Fruit fly (Drosophila melanogaster) whole organism, embryonic: Measurements from ENCODE around the gene Sur-8.

ENCODE experiments used
- Aef1 ChIP-seq: fragments of 200-800 bp; sonication (Bioruptor generic); IDR thresholded peaks from 3 replicates; pipeline ENCODE4 v1.3.6; 2022; ENCODE audit warnings: missing biosample characterization, missing genetic modification characterization
- Bdp1 ChIP-seq: fragments of 200-800 bp; sonication (Bioruptor generic); optimal IDR thresholded peaks from 3 replicates; lab custom pipeline; 2016; ENCODE audit warnings: missing biosample characterization, missing genetic modification characterization
- BtbVII ChIP-seq: fragments of 200-800 bp; sonication (Bioruptor generic); optimal IDR thresholded peaks from 3 replicates; lab custom pipeline; 2017; ENCODE audit warnings: missing biosample characterization, mild to moderate bottlenecking, missing genetic modification characterization
- C15 ChIP-seq: fragments of 200-800 bp; sonication (Bioruptor generic); IDR thresholded peaks from 3 replicates; pipeline ENCODE4 v1.3.6; 2022; ENCODE audit warnings: missing biosample characterization, missing genetic modification characterization
- CG10209 ChIP-seq: fragments of 200-800 bp; sonication (Bioruptor generic); optimal IDR thresholded peaks from 3 replicates; lab custom pipeline; 2017; ENCODE audit warnings: missing biosample characterization, mild to moderate bottlenecking, missing genetic modification characterization, missing genetic modification reagents
- CG10321 ChIP-seq: fragments of 200-800 bp; sonication (Bioruptor generic); IDR thresholded peaks from 2 replicates; pipeline ENCODE4 v1.3.6; 2022; ENCODE audit warnings: missing biosample characterization, missing genetic modification characterization
- CG11504 ChIP-seq: fragments of 200-800 bp; sonication (Bioruptor generic); optimal IDR thresholded peaks from 3 replicates; lab custom pipeline; 2019; ENCODE audit warnings: missing biosample characterization, mild to moderate bottlenecking, missing genetic modification characterization, moderate library complexity
- CG12155 ChIP-seq: fragments of 200-800 bp; sonication (Bioruptor generic); optimal IDR thresholded peaks from 3 replicates; lab custom pipeline; 2016; ENCODE audit warnings: missing biosample characterization, missing genetic modification characterization
- CG13296 ChIP-seq: fragments of 200-800 bp; sonication (Bioruptor generic); optimal IDR thresholded peaks from 3 replicates; lab custom pipeline; 2018; ENCODE audit warnings: missing biosample characterization, mild to moderate bottlenecking, missing genetic modification characterization
- CG13775 ChIP-seq: fragments of 200-800 bp; sonication (Bioruptor generic); optimal IDR thresholded peaks from 3 replicates; lab custom pipeline; 2017; ENCODE audit warnings: missing biosample characterization, mild to moderate bottlenecking, missing genetic modification characterization
- CG17802 ChIP-seq: fragments of 200-800 bp; sonication (Bioruptor generic); optimal IDR thresholded peaks from 2 replicates; lab custom pipeline; 2018; ENCODE audit warnings: missing biosample characterization, mild to moderate bottlenecking, missing genetic modification characterization, moderate library complexity
- CG18764 ChIP-seq: fragments of 200-800 bp; sonication (Bioruptor generic); optimal IDR thresholded peaks from 3 replicates; lab custom pipeline; 2016; ENCODE audit warnings: missing biosample characterization, missing genetic modification characterization
- CG30020 ChIP-seq: fragments of 200-800 bp; optimal IDR thresholded peaks from 2 replicates; lab custom pipeline; 2019; ENCODE audit warnings: missing biosample characterization, mild to moderate bottlenecking, missing genetic modification characterization, moderate library complexity
- CG30403 ChIP-seq: fragments of 200-800 bp; sonication (Bioruptor generic); optimal IDR thresholded peaks from 3 replicates; lab custom pipeline; 2016; ENCODE audit warnings: missing biosample characterization, missing genetic modification characterization
- CG31365 ChIP-seq: fragments of 200-800 bp; sonication (Bioruptor generic); optimal IDR thresholded peaks from 2 replicates; lab custom pipeline; 2018; ENCODE audit warnings: missing biosample characterization, mild to moderate bottlenecking, missing genetic modification characterization
- CG43689 ChIP-seq: fragments of 200-800 bp; sonication (Bioruptor generic); IDR thresholded peaks from 2 replicates; pipeline ENCODE4 v1.3.6; 2022; ENCODE audit warnings: missing biosample characterization, missing genetic modification characterization
- CG6813 ChIP-seq: fragments of 200-800 bp; sonication (Bioruptor generic); optimal IDR thresholded peaks from 2 replicates; lab custom pipeline; 2017; ENCODE audit warnings: missing biosample characterization, missing genetic modification characterization, mild to moderate bottlenecking, moderate library complexity, missing genetic modification reagents
- CG7372 ChIP-seq: fragments of 200-800 bp; sonication (Bioruptor generic); IDR thresholded peaks from 2 replicates; pipeline ENCODE4 v1.3.6; 2022; ENCODE audit warnings: missing biosample characterization, missing genetic modification characterization
- CG9727 ChIP-seq: fragments of 200-800 bp; sonication (Bioruptor generic); optimal IDR thresholded peaks from 3 replicates; lab custom pipeline; 2017; ENCODE audit warnings: missing biosample characterization, mild to moderate bottlenecking, missing genetic modification characterization
- Camta ChIP-seq: fragments of 200-800 bp; sonication (Bioruptor generic); optimal IDR thresholded peaks from 2 replicates; lab custom pipeline; 2016; ENCODE audit warnings: missing biosample characterization, missing genetic modification characterization
- Hsf ChIP-seq: fragments of 200-800 bp; sonication (Bioruptor generic); optimal IDR thresholded peaks from 3 replicates; lab custom pipeline; 2016; ENCODE audit warnings: missing biosample characterization, missing genetic modification characterization
- Kr ChIP-seq: fragments of 200-800 bp; sonication (Bioruptor generic); optimal IDR thresholded peaks from 2 replicates; lab custom pipeline; 2017; ENCODE audit warnings: missing biosample characterization, mild to moderate bottlenecking, missing genetic modification characterization
- Lhr ChIP-seq: fragments of 200-800 bp; sonication (Bioruptor generic); optimal IDR thresholded peaks from 3 replicates; lab custom pipeline; 2017; ENCODE audit warnings: mild to moderate bottlenecking, missing biosample characterization, missing genetic modification reagents, missing genetic modification characterization
- Lim3 ChIP-seq: fragments of 200-800 bp; sonication (Bioruptor generic); IDR thresholded peaks from 2 replicates; pipeline ENCODE4 v1.3.6; 2022; ENCODE audit warnings: missing biosample characterization, missing genetic modification characterization
- NK7.1 ChIP-seq: fragments of 200-800 bp; sonication (Bioruptor generic); optimal IDR thresholded peaks from 3 replicates; lab custom pipeline; 2016; ENCODE audit warnings: missing biosample characterization, missing genetic modification characterization
- Sox100B ChIP-seq: fragments of 200-800 bp; sonication (Bioruptor generic); optimal IDR thresholded peaks from 3 replicates; lab custom pipeline; 2018; ENCODE audit warnings: missing biosample characterization, mild to moderate bottlenecking, missing genetic modification characterization
- bab2 ChIP-seq: fragments of 200-800 bp; sonication (Bioruptor generic); optimal IDR thresholded peaks from 2 replicates; lab custom pipeline; 2016; ENCODE audit warnings: missing biosample characterization, missing genetic modification characterization
- btn ChIP-seq: fragments of 200-800 bp; sonication (Bioruptor generic); optimal IDR thresholded peaks from 2 replicates; lab custom pipeline; 2016; ENCODE audit warnings: missing biosample characterization, missing genetic modification characterization
- cad ChIP-seq: fragments of >200 bp; optimal IDR thresholded peaks from 2 replicates; lab custom pipeline; 2017; ENCODE audit warnings: missing biosample characterization, missing genetic modification characterization
- cas ChIP-seq: fragments of 200-800 bp; sonication (Bioruptor generic); IDR thresholded peaks from 2 replicates; pipeline ENCODE4 v1.3.6; 2022; ENCODE audit warnings: missing biosample characterization, missing genetic modification characterization
- caup ChIP-seq: fragments of 200-800 bp; sonication (Bioruptor generic); optimal IDR thresholded peaks from 3 replicates; lab custom pipeline; 2017; ENCODE audit warnings: missing biosample characterization, mild to moderate bottlenecking, missing genetic modification characterization, moderate library complexity; ENCODE audit not compliant: severe bottlenecking
- crc ChIP-seq: fragments of 200-800 bp; sonication (Bioruptor generic); optimal IDR thresholded peaks from 2 replicates; lab custom pipeline; 2016; ENCODE audit warnings: missing biosample characterization, missing genetic modification characterization
- crol ChIP-seq: fragments of 200-800 bp; sonication (Bioruptor generic); IDR thresholded peaks from 2 replicates; pipeline ENCODE4 v1.3.6; 2022; ENCODE audit warnings: missing biosample characterization, missing genetic modification characterization
- dan ChIP-seq: fragments of 200-800 bp; sonication (Bioruptor generic); IDR thresholded peaks from 2 replicates; pipeline ENCODE4 v1.3.6; 2022; ENCODE audit warnings: missing biosample characterization, missing genetic modification characterization
- en ChIP-seq: fragments of 200-800 bp; sonication (Bioruptor generic); optimal IDR thresholded peaks from 2 replicates; lab custom pipeline; 2016; ENCODE audit warnings: missing biosample characterization, missing genetic modification characterization
- esg ChIP-seq: fragments of 200-800 bp; sonication (Bioruptor generic); conservative IDR thresholded peaks from 2 replicates; pipeline ENCODE4 v1.3.6; 2022; ENCODE audit warnings: missing biosample characterization, missing genetic modification characterization
- eve ChIP-seq, 2 experiments: fragments of >200 bp; optimal IDR thresholded peaks; 2 replicates each; lab custom pipeline; 2017; ENCODE audit warnings: missing biosample characterization in 2 of 2, missing genetic modification characterization in 2 of 2
- eyg ChIP-seq: fragments of 200-800 bp; sonication (Bioruptor generic); optimal IDR thresholded peaks from 3 replicates; lab custom pipeline; 2016; ENCODE audit warnings: missing biosample characterization, missing genetic modification characterization
- fd102C ChIP-seq: fragments of 200-800 bp; sonication (Bioruptor generic); optimal IDR thresholded peaks from 2 replicates; lab custom pipeline; 2018; ENCODE audit warnings: missing biosample characterization, mild to moderate bottlenecking, missing genetic modification characterization, moderate library complexity
- hkb ChIP-seq, 2 experiments: fragments of 200-800 bp in 1 of 2; fragments of >200 bp in 1 of 2; sonication (Bioruptor generic) in 1 of 2; IDR thresholded peaks in 1 of 2; optimal IDR thresholded peaks in 1 of 2; 2 replicates each; pipeline versions ENCODE4 v1.3.6 to Lab custom; 2017 to 2022; ENCODE audit warnings: missing biosample characterization in 1 of 2, missing genetic modification characterization in 1 of 2
- ind ChIP-seq: fragments of 200-800 bp; sonication (Bioruptor generic); optimal IDR thresholded peaks from 3 replicates; lab custom pipeline; 2016; ENCODE audit warnings: missing biosample characterization, missing genetic modification characterization
- kah ChIP-seq: fragments of 200-800 bp; sonication (Bioruptor generic); optimal IDR thresholded peaks from 2 replicates; lab custom pipeline; 2018; ENCODE audit warnings: missing biosample characterization, mild to moderate bottlenecking, missing genetic modification characterization
- lola ChIP-seq, 3 experiments: fragments of >200 bp in 2 of 3; fragments of 200-800 bp in 1 of 3; sonication (Bioruptor generic) in 1 of 3; optimal IDR thresholded peaks; 2 replicates each; lab custom pipeline; 2017 to 2019; ENCODE audit warnings: missing biosample characterization in 3 of 3, missing genetic modification characterization in 3 of 3, mild to moderate bottlenecking in 1 of 3, moderate library complexity in 1 of 3
- nerfin-2 ChIP-seq: fragments of 200-800 bp; sonication (Bioruptor generic); IDR thresholded peaks from 2 replicates; pipeline ENCODE4 v1.3.6; 2022; ENCODE audit warnings: missing biosample characterization, missing genetic modification characterization; ENCODE audit not compliant: partially characterized antibody
- pfk ChIP-seq: fragments of 200-800 bp; sonication (Bioruptor generic); optimal IDR thresholded peaks from 2 replicates; lab custom pipeline; 2018; ENCODE audit warnings: missing biosample characterization, mild to moderate bottlenecking, missing genetic modification characterization, moderate library complexity
- pho ChIP-seq: fragments of 200-800 bp; sonication (Bioruptor generic); optimal IDR thresholded peaks from 2 replicates; lab custom pipeline; 2016; ENCODE audit warnings: missing biosample characterization, missing genetic modification characterization
- sens-2 ChIP-seq: fragments of 200-800 bp; sonication (Bioruptor generic); IDR thresholded peaks from 2 replicates; pipeline ENCODE4 v1.3.6; 2022; ENCODE audit warnings: missing biosample characterization, missing genetic modification characterization
- ssp ChIP-seq: fragments of 200-800 bp; sonication (Bioruptor generic); IDR thresholded peaks from 2 replicates; pipeline ENCODE4 v1.3.6; 2022; ENCODE audit warnings: missing biosample characterization, missing genetic modification characterization
- stc ChIP-seq: fragments of 200-800 bp; sonication (Bioruptor generic); IDR thresholded peaks from 2 replicates; pipeline ENCODE4 v1.3.6; 2022; ENCODE audit warnings: missing biosample characterization, missing genetic modification characterization
- toy ChIP-seq: fragments of 200-800 bp; sonication (Bioruptor generic); IDR thresholded peaks from 2 replicates; pipeline ENCODE4 v1.3.6; 2022; ENCODE audit warnings: missing biosample characterization, missing genetic modification characterization
- zen ChIP-seq: fragments of 200-800 bp; sonication (Bioruptor generic); optimal IDR thresholded peaks from 3 replicates; lab custom pipeline; 2018; ENCODE audit warnings: missing biosample characterization, mild to moderate bottlenecking, missing genetic modification characterization, moderate library complexity

Gene Sur-8

dm6 chr3R:17402434-17402833 is at the start of gene Sur-8 (continued):
- TF ChIP-seq CG10321 (GFP tag; lab: Robert Waterston, UW) (no peak), caup (GFP tag; lab: Kevin White, UChicago) (peak; percentile 77), CG9727 (GFP tag; lab: Kevin White, UChicago) (peak; percentile 33), CG30020 (tag; lab: Kevin White, UChicago) (no peak), btn (GFP tag; lab: Kevin White, UChicago) (no peak), sens-2 (no peak), CG31365 (tag; lab: Kevin White, UChicago) (peak; percentile 11), esg (GFP tag; lab: Robert Waterston, UW) (peak; percentile 32; the same call in 1 of the 2 replicates), C15 (GFP tag; lab: Robert Waterston, UW) (no peak), eve (GFP tag; optimal IDR thresholded peaks at IDR 0.05; lab: Kevin White, UChicago) (no peak), cas (0 out of 2 replicates have a peak, but pooled peaks have one; percentile 24), zen (tag; lab: Kevin White, UChicago) (peak; percentile 53), CG17802 (tag; lab: Kevin White, UChicago) (no peak), CG13775 (GFP tag; lab: Kevin White, UChicago) (peak; percentile 30), Lhr (peak; percentile 32), hkb (optimal IDR thresholded peaks at IDR 0.05; lab: Kevin White, UChicago) (no peak), hkb (GFP tag; IDR thresholded peaks at IDR 0.05; lab: Robert Waterston, UW) (peak; percentile 56; the same call in 1 of the 2 replicates), eyg (GFP tag; lab: Kevin White, UChicago) (no peak), CG6813 (GFP tag; lab: Kevin White, UChicago) (peak; percentile 1), Hsf (GFP tag; lab: Kevin White, UChicago) (peak; percentile 77), dan (GFP tag; lab: Robert Waterston, UW) (no peak), ind (GFP tag; lab: Kevin White, UChicago) (peak; percentile 64), CG12155 (peak; percentile 49), CG7372 (GFP tag; lab: Robert Waterston, UW) (peak; percentile 98), kah (GFP tag; lab: Kevin White, UChicago) (no peak), BtbVII (peak; percentile 25), CG11504 (tag; lab: Kevin White, UChicago) (peak; percentile 70), lola (GFP tag; optimal IDR thresholded peaks at IDR 0.05; lab: Kevin White, UChicago) (no peak), nerfin-2 (GFP tag; lab: Robert Waterston, UW) (no peak), crol (GFP tag; lab: Robert Waterston, UW) (no peak), bab2 (GFP tag; lab: Kevin White, UChicago) (peak; percentile 70), en (GFP tag; lab: Kevin White, UChicago) (peak; percentile 33), CG13296 (GFP tag; lab: Kevin White, UChicago) (no peak), NK7.1 (GFP tag; lab: Kevin White, UChicago) (peak; percentile 30), pfk (GFP tag; lab: Kevin White, UChicago) (no peak), Sox100B (GFP tag; lab: Kevin White, UChicago) (no peak), Lim3 (GFP tag; lab: Robert Waterston, UW) (no peak), ssp (peak; percentile 53; the same call in 1 of the 2 replicates), crc (peak; percentile 5), CG10209 (GFP tag; lab: Kevin White, UChicago) (peak; percentile 54), CG30403 (GFP tag; lab: Kevin White, UChicago) (peak; percentile 65), CG18764 (GFP tag; lab: Kevin White, UChicago) (peak; percentile 27), Aef1 (GFP tag; lab: Robert Waterston, UW) (peak; percentile 50; the same call in 1 of the 3 replicates), toy (GFP tag; lab: Robert Waterston, UW) (peak; percentile 21; the same call in 1 of the 2 replicates), stc (GFP tag; lab: Robert Waterston, UW) (peak; percentile 39; the same call in 1 of the 2 replicates), fd102C (no peak), Kr (GFP tag; lab: Kevin White, UChicago) (no peak), pho (GFP tag; lab: Kevin White, UChicago) (peak; percentile 1), Camta (peak; percentile 45), cad (GFP tag; lab: Kevin White, UChicago) (no peak), Bdp1 (GFP tag; lab: Kevin White, UChicago) (peak; percentile 25), CG43689 (GFP tag; lab: Robert Waterston, UW) (peak; percentile 48)
